Worm (Caenorhabditis elegans) whole organism, L1 larva: ENCODE results near the gene Y51A2A.5.

ENCODE experiments used
- C04F5.9 ChIP-seq: sonication (generic microtip); optimal IDR thresholded peaks from 2 replicates; lab custom pipeline; 2016; ENCODE audit warnings: missing genetic modification characterization, missing compliant biosample characterization
- C34B4.2 ChIP-seq: sonication (generic microtip); optimal IDR thresholded peaks from 2 replicates; lab custom pipeline; 2017; ENCODE audit warnings: mild to moderate bottlenecking, missing genetic modification characterization, missing compliant biosample characterization
- aly-2 ChIP-seq: fragments of 150-350 bp; optimal IDR thresholded peaks from 2 replicates; lab custom pipeline; 2014; ENCODE audit warnings: missing biosample characterization, missing genetic modification characterization
- blmp-1 ChIP-seq: fragments of 150-350 bp; optimal IDR thresholded peaks from 2 replicates; lab custom pipeline; 2014; ENCODE audit warnings: missing biosample characterization, missing genetic modification characterization
- ceh-63 ChIP-seq: fragments of 200-800 bp; sonication (Bioruptor generic); optimal IDR thresholded peaks from 2 replicates; lab custom pipeline; 2018; ENCODE audit warnings: mild to moderate bottlenecking, missing genetic modification characterization, missing compliant biosample characterization
- ceh-8 ChIP-seq: fragments of 200-800 bp; sonication (Bioruptor generic); optimal IDR thresholded peaks from 2 replicates; lab custom pipeline; 2018; ENCODE audit warnings: mild to moderate bottlenecking, missing genetic modification characterization, moderate library complexity, missing compliant biosample characterization
- ceh-82 ChIP-seq, 3 experiments: fragments of 150-350 bp in 1 of 3; sonication (generic microtip) in 2 of 3; optimal IDR thresholded peaks; 2 replicates each; lab custom pipeline; 2014 to 2017; ENCODE audit warnings: missing biosample characterization in 3 of 3, missing genetic modification characterization in 3 of 3
- ceh-88 ChIP-seq: fragments of 200-800 bp; sonication (Bioruptor generic); IDR thresholded peaks from 2 replicates; pipeline ENCODE4 v1.3.6; 2022; ENCODE audit warnings: missing genetic modification characterization, missing compliant biosample characterization
- efl-1 ChIP-seq, 4 experiments: fragments of 150-350 bp; optimal IDR thresholded peaks in 3 of 4; peaks in 1 of 4; 1 replicate in 1 of 4; 2 replicates in 3 of 4; lab custom pipeline; 2014; ENCODE audit warnings: missing biosample characterization in 2 of 4, missing genetic modification characterization in 2 of 4, missing genetic modification reagents in 2 of 4
- efl-3 ChIP-seq: fragments of 200-800 bp; sonication (Bioruptor generic); optimal IDR thresholded peaks from 2 replicates; lab custom pipeline; 2018; ENCODE audit warnings: mild to moderate bottlenecking, missing genetic modification characterization, missing compliant biosample characterization
- elt-2 ChIP-seq: sonication (generic microtip); optimal IDR thresholded peaks from 2 replicates; lab custom pipeline; 2016; ENCODE audit warnings: missing genetic modification characterization, mild to moderate bottlenecking, inconsistent platforms, missing compliant biosample characterization, missing genetic modification reagents
- elt-3 ChIP-seq, 6 experiments: fragments of 150-350 bp in 1 of 6; sonication (generic microtip); optimal IDR thresholded peaks; 2 replicates each; lab custom pipeline; 2017 to 2018; ENCODE audit warnings: missing biosample characterization in 6 of 6, missing genetic modification characterization in 6 of 6, inconsistent platforms in 1 of 6
- fkh-10 ChIP-seq: sonication (generic microtip); optimal IDR thresholded peaks from 2 replicates; lab custom pipeline; 2017; ENCODE audit warnings: missing biosample characterization, missing genetic modification reagents, missing genetic modification characterization
- fkh-4 ChIP-seq: sonication (generic microtip); optimal IDR thresholded peaks from 2 replicates; lab custom pipeline; 2016; ENCODE audit warnings: missing compliant biosample characterization, missing genetic modification characterization, borderline replicate concordance
- fos-1 ChIP-seq: fragments of 150-350 bp; optimal IDR thresholded peaks from 2 replicates; lab custom pipeline; 2014; ENCODE audit warnings: missing biosample characterization, missing genetic modification characterization
- grh-1 ChIP-seq: fragments of 200-800 bp; sonication (Bioruptor generic); IDR thresholded peaks from 2 replicates; pipeline ENCODE4 v1.3.6; 2022; ENCODE audit warnings: missing genetic modification reagents, missing genetic modification characterization, missing compliant biosample characterization
- irx-1 ChIP-seq: sonication (generic microtip); optimal IDR thresholded peaks from 2 replicates; lab custom pipeline; 2016; ENCODE audit warnings: missing genetic modification characterization, missing compliant biosample characterization
- isw-1 ChIP-seq: fragments of 200-800 bp; sonication (Bioruptor generic); IDR thresholded peaks from 2 replicates; pipeline ENCODE4 v1.3.6; 2022; ENCODE audit warnings: missing genetic modification characterization, missing compliant biosample characterization
- lin-13 ChIP-seq: fragments of 150-350 bp; optimal IDR thresholded peaks from 2 replicates; lab custom pipeline; 2014; ENCODE audit warnings: missing biosample characterization, missing genetic modification reagents, missing genetic modification characterization
- lin-14 ChIP-seq: fragments of 200-800 bp; sonication (Bioruptor generic); optimal IDR thresholded peaks from 2 replicates; lab custom pipeline; 2018; ENCODE audit warnings: mild to moderate bottlenecking, missing genetic modification characterization, moderate library complexity, missing compliant biosample characterization
- lin-39 ChIP-seq: fragments of 150-350 bp; optimal IDR thresholded peaks from 2 replicates; lab custom pipeline; 2014; ENCODE audit warnings: missing biosample characterization, missing genetic modification reagents, missing genetic modification characterization
- lir-3 ChIP-seq: sonication (generic microtip); optimal IDR thresholded peaks from 2 replicates; lab custom pipeline; 2016; ENCODE audit warnings: mild to moderate bottlenecking, missing genetic modification characterization, moderate library complexity, missing compliant biosample characterization; ENCODE audit not compliant: poor library complexity
- lsy-2 ChIP-seq, 2 experiments: fragments of 150-350 bp; optimal IDR thresholded peaks; 2 replicates each; lab custom pipeline; 2014; ENCODE audit warnings: missing biosample characterization in 2 of 2, missing genetic modification characterization in 2 of 2
- mef-2 ChIP-seq: fragments of 150-350 bp; optimal IDR thresholded peaks from 2 replicates; lab custom pipeline; 2014; ENCODE audit warnings: missing biosample characterization, missing genetic modification characterization
- nhr-12 ChIP-seq: sonication (generic microtip); optimal IDR thresholded peaks from 2 replicates; lab custom pipeline; 2017; ENCODE audit warnings: missing biosample characterization, missing genetic modification characterization
- nhr-19 ChIP-seq: fragments of 200-800 bp; sonication (Bioruptor generic); conservative IDR thresholded peaks from 2 replicates; pipeline ENCODE4 v1.3.6; 2022; ENCODE audit warnings: missing genetic modification characterization, missing compliant biosample characterization
- nhr-20 ChIP-seq: sonication (generic microtip); optimal IDR thresholded peaks from 2 replicates; lab custom pipeline; 2016; ENCODE audit warnings: mild to moderate bottlenecking, missing genetic modification characterization, missing compliant biosample characterization
- nhr-237 ChIP-seq: fragments of 150-350 bp; optimal IDR thresholded peaks from 2 replicates; lab custom pipeline; 2014; ENCODE audit warnings: missing biosample characterization, missing genetic modification characterization
- nhr-47 ChIP-seq: sonication (generic microtip); optimal IDR thresholded peaks from 2 replicates; lab custom pipeline; 2016; ENCODE audit warnings: mild to moderate bottlenecking, missing genetic modification characterization, moderate library complexity, missing compliant biosample characterization
- nhr-76 ChIP-seq: sonication (generic microtip); optimal IDR thresholded peaks from 2 replicates; lab custom pipeline; 2017; ENCODE audit warnings: missing biosample characterization, missing genetic modification characterization
- nhr-85 ChIP-seq: sonication (generic microtip); peaks from one replicate; lab custom pipeline; 2016; ENCODE audit warnings: missing genetic modification characterization, inconsistent platforms, missing compliant biosample characterization
- pqm-1 ChIP-seq: sonication (generic microtip); optimal IDR thresholded peaks from 3 replicates; lab custom pipeline; 2017; ENCODE audit warnings: missing biosample characterization, missing genetic modification characterization
- skn-1 ChIP-seq: fragments of 150-350 bp; optimal IDR thresholded peaks from 2 replicates; lab custom pipeline; 2014; ENCODE audit warnings: missing biosample characterization, missing genetic modification characterization
- snpc-4 ChIP-seq: fragments of 150-350 bp; optimal IDR thresholded peaks from 2 replicates; lab custom pipeline; 2014; ENCODE audit warnings: missing biosample characterization, missing genetic modification characterization
- snu-23 ChIP-seq: sonication (generic microtip); optimal IDR thresholded peaks from 2 replicates; lab custom pipeline; 2016; ENCODE audit warnings: missing genetic modification characterization, missing compliant biosample characterization
- sox-4 ChIP-seq: sonication (generic microtip); optimal IDR thresholded peaks from 2 replicates; lab custom pipeline; 2016; ENCODE audit warnings: missing genetic modification characterization, missing compliant biosample characterization
- sup-37 ChIP-seq: fragments of 200-800 bp; sonication (Bioruptor generic); optimal IDR thresholded peaks from 2 replicates; lab custom pipeline; 2018; ENCODE audit warnings: mild to moderate bottlenecking, missing genetic modification characterization, missing compliant biosample characterization
- tlp-1 ChIP-seq: fragments of 150-350 bp; optimal IDR thresholded peaks from 2 replicates; lab custom pipeline; 2014; ENCODE audit warnings: missing biosample characterization, missing genetic modification characterization
- unc-98 ChIP-seq: fragments of 200-800 bp; sonication (Bioruptor generic); IDR thresholded peaks from 2 replicates; pipeline ENCODE4 v1.3.6; 2022; ENCODE audit warnings: missing genetic modification characterization, missing compliant biosample characterization
- ztf-11 ChIP-seq, 2 experiments: sonication (generic microtip); optimal IDR thresholded peaks; 2 replicates each; lab custom pipeline; 2016 to 2017; ENCODE audit warnings: missing genetic modification characterization in 2 of 2, missing biosample characterization in 1 of 2, missing compliant biosample characterization in 1 of 2

Gene Y51A2A.5

DNA sequence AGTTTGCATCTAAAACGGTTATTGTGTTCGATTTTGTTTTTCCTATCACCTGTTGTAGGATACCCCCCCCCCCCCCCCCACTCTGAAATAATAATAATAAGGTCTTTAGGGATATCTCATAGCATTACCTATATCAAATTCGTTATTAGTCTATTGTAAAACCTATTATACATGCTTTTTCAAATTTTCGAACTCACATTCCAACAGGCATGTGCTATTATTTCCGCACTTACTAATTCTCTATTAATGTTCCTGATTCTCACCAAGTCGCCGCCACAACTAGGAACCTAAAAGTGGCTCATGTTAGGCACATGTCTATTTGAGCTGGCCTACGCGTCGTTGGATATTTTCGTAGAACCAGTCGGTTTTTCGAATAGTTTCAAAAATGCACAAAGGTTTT, 28.2 kb upstream of the Y51A2A.5 start, which contains the start of gene Y37H2C.4:
Gene Y37H2C.4, plus strand, starts transcription at position 301 of the 400 bp plus-strand sequence.
- no peak for TF ChIP-seq efl-3 (GFP tag; lab: Kevin White, UChicago)
- TF ChIP-seq pqm-1 (tag; lab: Kevin White, UChicago) = no peak
- no peak for TF ChIP-seq lin-14 (GFP tag; lab: Kevin White, UChicago)
- TF ChIP-seq nhr-47 (tag; lab: Kevin White, UChicago) = no peak
- TF ChIP-seq lin-13 = no peak
- TF ChIP-seq aly-2 (tag; lab: Kevin White, UChicago) = no peak
- no peak for TF ChIP-seq ceh-8
- TF ChIP-seq mef-2 = no peak
- TF ChIP-seq, all 84 proteins: peak for 0

DNA sequence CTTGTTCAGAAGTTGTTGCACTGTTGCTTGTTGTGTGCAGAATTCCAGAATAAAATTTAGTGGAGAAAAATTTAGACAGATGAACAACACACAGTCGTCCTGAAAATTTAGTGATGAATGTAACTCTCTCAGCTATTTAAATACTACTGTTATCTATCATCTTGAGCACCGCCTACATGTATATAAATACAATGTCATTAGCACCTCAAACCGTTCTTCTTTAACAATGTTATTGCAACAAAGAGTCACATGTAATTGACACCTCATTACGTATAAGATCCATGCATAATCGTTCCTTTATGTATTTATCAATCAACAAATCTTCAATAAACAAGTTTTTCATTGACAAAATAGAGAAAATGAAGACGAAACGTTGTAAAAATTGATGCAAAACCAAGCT, 17.8 kb upstream of the Y51A2A.5 start, which contains the start of gene Y51A2A.16:
Gene Y51A2A.16, minus strand, starts transcription at position 101 of the 400 bp plus-strand sequence.
- TF ChIP-seq irx-1 (tag; lab: Kevin White, UChicago) = no peak
- TF ChIP-seq lin-39 (tag; lab: Kevin White, UChicago) = no peak
- TF ChIP-seq nhr-19 (GFP tag; lab: Robert Waterston, UW) = no peak
- no peak for TF ChIP-seq nhr-237 (tag; lab: Kevin White, UChicago)
- no peak for TF ChIP-seq lir-3 (tag; lab: Kevin White, UChicago)
- TF ChIP-seq sox-4 (tag; lab: Kevin White, UChicago) = no peak
- TF ChIP-seq elt-2 (tag; lab: Kevin White, UChicago) = no peak
- no peak for TF ChIP-seq blmp-1
- TF ChIP-seq elt-3 (tag; optimal IDR thresholded peaks at IDR 0.05; lab: Kevin White, UChicago) = no peak
- no peak for TF ChIP-seq fos-1 (tag; lab: Kevin White, UChicago)
- no peak for TF ChIP-seq tlp-1 (tag; lab: Kevin White, UChicago)

DNA sequence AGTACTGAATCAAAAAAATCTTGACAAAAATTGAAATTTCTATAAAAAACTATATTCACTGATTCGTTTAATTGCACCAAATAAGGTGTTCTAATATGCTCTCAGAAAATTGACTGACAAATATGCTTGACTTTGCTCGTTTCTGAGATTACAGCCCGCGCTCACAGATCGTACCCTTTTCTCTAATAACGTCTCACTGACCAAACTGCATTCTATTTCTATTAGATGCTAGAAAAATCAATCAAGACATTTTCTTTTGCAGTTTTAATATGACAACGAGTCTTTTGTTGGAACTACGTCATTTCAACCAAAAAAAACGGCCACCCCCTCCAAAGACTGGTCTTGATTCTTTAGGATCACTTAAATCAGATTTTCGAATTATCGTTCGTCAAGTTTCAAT, 16.0 kb upstream of the Y51A2A.5 start, which contains the start of gene clec-247:
Gene clec-247, plus strand, starts transcription at position 301 of the 400 bp plus-strand sequence.
- no peak for TF ChIP-seq ceh-8
- TF ChIP-seq isw-1 (GFP tag; lab: Robert Waterston, UW) = no peak
- no peak for TF ChIP-seq sup-37 (GFP tag; lab: Kevin White, UChicago)
- no peak for TF ChIP-seq ceh-82 (tag; optimal IDR thresholded peaks at IDR 0.05; lab: Kevin White, UChicago)
- TF ChIP-seq unc-98 = no peak
- no peak for TF ChIP-seq snpc-4 (tag; lab: Kevin White, UChicago)
- TF ChIP-seq ceh-88 = no peak
- TF ChIP-seq grh-1 (GFP tag; lab: Robert Waterston, UW) = no peak
- TF ChIP-seq C34B4.2 = no peak
- TF ChIP-seq nhr-85 (tag; lab: Kevin White, UChicago) = no peak
- TF ChIP-seq nhr-76 (tag; lab: Kevin White, UChicago) = no peak
- no peak for TF ChIP-seq fkh-4
- no peak for TF ChIP-seq nhr-12 (tag; lab: Kevin White, UChicago)
- TF ChIP-seq ceh-63 (GFP tag; lab: Kevin White, UChicago) = no peak
- no peak for TF ChIP-seq nhr-20 (tag; lab: Kevin White, UChicago)
- no peak for TF ChIP-seq mef-2

DNA sequence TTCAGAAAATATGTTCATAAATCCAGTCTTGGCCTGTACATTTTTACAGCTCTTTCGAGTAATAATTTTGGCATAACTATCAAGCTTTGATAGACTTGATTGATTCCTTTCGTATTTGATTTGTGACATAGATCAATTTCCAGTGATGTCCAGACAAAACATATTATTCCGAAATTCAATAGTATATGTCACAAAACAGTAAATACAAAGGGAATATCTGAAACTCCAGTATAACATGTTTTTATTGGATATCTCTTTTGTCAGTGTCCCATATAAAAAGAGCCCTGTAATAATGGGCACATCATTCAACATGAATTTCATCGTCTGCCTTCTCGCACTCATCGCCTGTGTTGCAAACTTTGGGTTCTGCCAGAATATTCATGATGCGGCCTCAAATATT, 8.0 kb upstream of the Y51A2A.5 start, which contains the start of gene Y51A2A.4:
Gene Y51A2A.4, plus strand, starts transcription at position 301 of the 400 bp plus-strand sequence.
- TF ChIP-seq lir-3 (tag; lab: Kevin White, UChicago) (no peak), isw-1 (GFP tag; lab: Robert Waterston, UW) (no peak), efl-1 (optimal IDR thresholded peaks at IDR 0.05; lab: Kevin White, UChicago) (no peak), efl-1 (GFP tag; optimal IDR thresholded peaks at IDR 0.05 in 1 of 2; lab: Kevin White, UChicago) (peak in 1 of 2 experiments; percentile 38), elt-2 (tag; lab: Kevin White, UChicago) (no peak)
- TF ChIP-seq, all 84 proteins: peak for 1

DNA sequence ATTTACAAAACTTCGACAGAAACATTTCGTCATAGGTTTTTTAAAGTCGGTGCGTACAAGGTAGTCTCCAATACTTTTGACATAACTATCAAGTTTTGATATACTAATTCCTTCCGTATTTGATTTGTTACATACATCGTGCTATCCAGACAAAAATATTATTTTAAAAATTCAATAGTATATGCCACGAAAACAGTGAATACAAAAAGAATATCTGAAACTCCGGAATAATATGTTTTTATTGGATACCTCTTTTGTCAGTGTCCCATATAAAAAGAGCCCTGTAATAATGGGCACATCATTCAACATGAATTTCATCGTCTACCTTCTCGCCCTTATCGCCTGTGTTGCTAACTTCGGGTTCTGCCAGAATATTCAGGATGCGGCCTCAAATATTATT, 6.3 kb upstream of the Y51A2A.5 start, which contains the start of gene Y51A2A.12:
Gene Y51A2A.12, plus strand, starts transcription at position 301 of the 400 bp plus-strand sequence.
- TF ChIP-seq isw-1 (GFP tag; lab: Robert Waterston, UW) (no peak), C34B4.2 (no peak), snu-23 (GFP tag; lab: Kevin White, UChicago) (no peak), lsy-2 (tag; optimal IDR thresholded peaks at IDR 0.05; lab: Kevin White, UChicago) (no peak), efl-1 (optimal IDR thresholded peaks at IDR 0.05; lab: Kevin White, UChicago) (no peak), efl-1 (GFP tag; optimal IDR thresholded peaks at IDR 0.05 in 1 of 2; lab: Kevin White, UChicago) (no peak), fkh-10 (GFP tag; lab: Kevin White, UChicago) (no peak), ceh-8 (no peak), nhr-76 (tag; lab: Kevin White, UChicago) (no peak), ceh-82 (tag; optimal IDR thresholded peaks at IDR 0.05; lab: Kevin White, UChicago) (no peak), ztf-11 (tag; optimal IDR thresholded peaks at IDR 0.05; lab: Kevin White, UChicago) (no peak), C04F5.9 (tag; lab: Kevin White, UChicago) (no peak), skn-1 (tag; lab: Kevin White, UChicago) (no peak), fos-1 (tag; lab: Kevin White, UChicago) (no peak)
